Worm (Caenorhabditis elegans) whole organism, L2 larva: ENCODE data around the gene T25B6.5.

ENCODE experiments used
- C34F6.9 ChIP-seq: fragments of 150-350 bp; optimal IDR thresholded peaks from 2 replicates; lab custom pipeline; 2014; ENCODE audit warnings: missing biosample characterization, missing genetic modification characterization
- F13H6.1 ChIP-seq: sonication (generic microtip); optimal IDR thresholded peaks from 2 replicates; lab custom pipeline; 2016; ENCODE audit warnings: missing genetic modification characterization, missing compliant biosample characterization
- R02D3.7 ChIP-seq: fragments of 150-350 bp; optimal IDR thresholded peaks from 2 replicates; lab custom pipeline; 2014; ENCODE audit warnings: missing biosample characterization, missing genetic modification characterization
- Y55F3AM.14 ChIP-seq: fragments of 200-800 bp; sonication (Bioruptor generic); optimal IDR thresholded peaks from 2 replicates; lab custom pipeline; 2018; ENCODE audit warnings: mild to moderate bottlenecking, missing genetic modification characterization, missing compliant biosample characterization
- ZK546.5 ChIP-seq: sonication (generic microtip); optimal IDR thresholded peaks from 2 replicates; lab custom pipeline; 2017; ENCODE audit warnings: missing biosample characterization, missing genetic modification characterization
- alr-1 ChIP-seq: fragments of 150-350 bp; optimal IDR thresholded peaks from 2 replicates; lab custom pipeline; 2014; ENCODE audit warnings: missing biosample characterization, missing genetic modification characterization
- ama-1 ChIP-seq: fragments of 150-350 bp; optimal IDR thresholded peaks from 2 replicates; lab custom pipeline; 2018; ENCODE audit warnings: inconsistent platforms
- blmp-1 ChIP-seq: sonication (generic microtip); optimal IDR thresholded peaks from 2 replicates; lab custom pipeline; 2017; ENCODE audit warnings: missing genetic modification characterization, mild to moderate bottlenecking, missing compliant biosample characterization, antibody characterized with exemption, moderate library complexity; ENCODE audit not compliant: insufficient read depth
- ceh-16 ChIP-seq: fragments of 150-350 bp; optimal IDR thresholded peaks from 2 replicates; lab custom pipeline; 2014; ENCODE audit warnings: missing biosample characterization, missing genetic modification characterization
- ceh-82 ChIP-seq: fragments of 150-350 bp; optimal IDR thresholded peaks from 2 replicates; lab custom pipeline; 2014; ENCODE audit warnings: missing biosample characterization, missing genetic modification characterization
- dmd-4 ChIP-seq: sonication (generic microtip); optimal IDR thresholded peaks from 2 replicates; lab custom pipeline; 2017; ENCODE audit warnings: missing biosample characterization, missing genetic modification characterization
- elt-1 ChIP-seq: fragments of 150-350 bp; optimal IDR thresholded peaks from 2 replicates; lab custom pipeline; 2014; ENCODE audit warnings: missing biosample characterization, missing genetic modification characterization
- elt-3 ChIP-seq: sonication (generic microtip); optimal IDR thresholded peaks from 2 replicates; lab custom pipeline; 2017; ENCODE audit warnings: missing biosample characterization, missing genetic modification characterization
- fos-1 ChIP-seq: fragments of 150-350 bp; optimal IDR thresholded peaks from 2 replicates; lab custom pipeline; 2014; ENCODE audit warnings: missing biosample characterization, missing genetic modification characterization
- gmeb-1 ChIP-seq: fragments of 150-350 bp; optimal IDR thresholded peaks from 2 replicates; lab custom pipeline; 2014; ENCODE audit warnings: missing biosample characterization, missing genetic modification characterization
- lin-11 ChIP-seq: fragments of 150-350 bp; sonication (generic microtip); optimal IDR thresholded peaks from 2 replicates; lab custom pipeline; 2014; ENCODE audit warnings: missing biosample characterization, missing genetic modification characterization, inconsistent platforms, mixed read lengths
- lin-13 ChIP-seq: fragments of 150-350 bp; optimal IDR thresholded peaks from 2 replicates; lab custom pipeline; 2014; ENCODE audit warnings: missing biosample characterization, missing genetic modification reagents, missing genetic modification characterization
- lin-39 ChIP-seq: fragments of 150-350 bp; optimal IDR thresholded peaks from 2 replicates; lab custom pipeline; 2014; ENCODE audit warnings: missing biosample characterization, missing genetic modification reagents, missing genetic modification characterization
- lsy-2 ChIP-seq, 2 experiments: fragments of 150-350 bp in 1 of 2; sonication (generic microtip) in 1 of 2; optimal IDR thresholded peaks; 2 replicates each; lab custom pipeline; 2014 to 2017; ENCODE audit warnings: missing biosample characterization in 2 of 2, missing genetic modification characterization in 2 of 2
- mab-5 ChIP-seq: fragments of 150-350 bp; optimal IDR thresholded peaks from 2 replicates; lab custom pipeline; 2014; ENCODE audit warnings: missing biosample characterization, missing genetic modification characterization
- mbf-1 ChIP-seq: sonication (generic microtip); optimal IDR thresholded peaks from 2 replicates; lab custom pipeline; 2017; ENCODE audit warnings: missing biosample characterization, missing genetic modification characterization
- mdl-1 ChIP-seq, 2 experiments: fragments of 150-350 bp in 1 of 2; sonication (generic microtip) in 1 of 2; optimal IDR thresholded peaks; 2 replicates each; lab custom pipeline; 2017; ENCODE audit warnings: missing biosample characterization in 2 of 2, missing genetic modification characterization in 2 of 2
- nhr-10 ChIP-seq: sonication (generic microtip); optimal IDR thresholded peaks from 2 replicates; lab custom pipeline; 2017; ENCODE audit warnings: missing biosample characterization, missing genetic modification characterization
- nhr-11 ChIP-seq: fragments of 150-350 bp; optimal IDR thresholded peaks from 2 replicates; lab custom pipeline; 2014; ENCODE audit warnings: missing biosample characterization, missing genetic modification characterization
- nhr-12 ChIP-seq: fragments of 150-350 bp; optimal IDR thresholded peaks from 2 replicates; lab custom pipeline; 2014; ENCODE audit warnings: missing biosample characterization, missing genetic modification characterization
- nhr-129 ChIP-seq: fragments of 150-350 bp; optimal IDR thresholded peaks from 2 replicates; lab custom pipeline; 2014; ENCODE audit warnings: missing biosample characterization, missing genetic modification characterization
- nhr-23 ChIP-seq: fragments of 150-350 bp; optimal IDR thresholded peaks from 2 replicates; lab custom pipeline; 2014; ENCODE audit warnings: missing biosample characterization, missing genetic modification reagents, missing genetic modification characterization
- nhr-237 ChIP-seq: fragments of 150-350 bp; optimal IDR thresholded peaks from 2 replicates; lab custom pipeline; 2014; ENCODE audit warnings: missing biosample characterization, missing genetic modification characterization
- nhr-25 ChIP-seq: fragments of 150-350 bp; sonication (generic microtip); optimal IDR thresholded peaks from 3 replicates; lab custom pipeline; 2014; ENCODE audit warnings: missing biosample characterization, missing genetic modification characterization
- nhr-77 ChIP-seq: fragments of 150-350 bp; optimal IDR thresholded peaks from 2 replicates; lab custom pipeline; 2014; ENCODE audit warnings: missing biosample characterization, missing genetic modification characterization
- peb-1 ChIP-seq: fragments of 150-350 bp; optimal IDR thresholded peaks from 2 replicates; lab custom pipeline; 2014; ENCODE audit warnings: missing biosample characterization, missing genetic modification characterization
- sem-4 ChIP-seq: fragments of 150-350 bp; optimal IDR thresholded peaks from 2 replicates; lab custom pipeline; 2014; ENCODE audit warnings: missing biosample characterization, missing genetic modification reagents, missing genetic modification characterization
- sma-3 ChIP-seq: sonication (generic microtip); optimal IDR thresholded peaks from 2 replicates; lab custom pipeline; 2016; ENCODE audit warnings: missing genetic modification reagents, missing genetic modification characterization, missing compliant biosample characterization
- snpc-4 ChIP-seq: fragments of 150-350 bp; optimal IDR thresholded peaks from 2 replicates; lab custom pipeline; 2014; ENCODE audit warnings: missing biosample characterization, missing genetic modification characterization
- unc-39 ChIP-seq: fragments of 150-350 bp; optimal IDR thresholded peaks from 2 replicates; lab custom pipeline; 2014; ENCODE audit warnings: missing biosample characterization, missing genetic modification characterization
- unc-62 ChIP-seq: fragments of 150-350 bp; optimal IDR thresholded peaks from 2 replicates; lab custom pipeline; 2014; ENCODE audit warnings: missing biosample characterization, missing genetic modification reagents, missing genetic modification characterization
- zag-1 ChIP-seq: fragments of 150-350 bp; optimal IDR thresholded peaks from 2 replicates; lab custom pipeline; 2014; ENCODE audit warnings: missing biosample characterization, missing genetic modification characterization
- ztf-11 ChIP-seq: sonication (generic microtip); optimal IDR thresholded peaks from 2 replicates; lab custom pipeline; 2017; ENCODE audit warnings: missing biosample characterization, missing genetic modification characterization
- ztf-4 ChIP-seq: fragments of 150-350 bp; optimal IDR thresholded peaks from 2 replicates; lab custom pipeline; 2014; ENCODE audit warnings: missing biosample characterization, missing genetic modification characterization

T25B6.5 gene

ce11 chrX:8995527-8995946 lies 26.0 kb downstream of the T25B6.5 start (continued):
- TF ChIP-seq unc-39 = no peak
- TF ChIP-seq nhr-237 (tag; lab: Kevin White, UChicago) = no peak
- no peak for TF ChIP-seq ztf-11
- TF ChIP-seq nhr-12 (tag; lab: Kevin White, UChicago) = no peak
- TF ChIP-seq R02D3.7 (tag; lab: Kevin White, UChicago) = no peak
- TF ChIP-seq fos-1 (tag; lab: Kevin White, UChicago) = no peak
- no peak for TF ChIP-seq nhr-25 (tag; lab: Kevin White, UChicago)
- no peak for TF ChIP-seq mab-5 (tag; lab: Kevin White, UChicago)
- no peak for TF ChIP-seq ceh-82 (tag; lab: Kevin White, UChicago)
- TF ChIP-seq nhr-77 (tag; lab: Kevin White, UChicago) = no peak
- TF ChIP-seq ceh-16 = no peak
- TF ChIP-seq F13H6.1 (tag; lab: Kevin White, UChicago) = peak; percentile 73
- TF ChIP-seq elt-1 = no peak
- TF ChIP-seq C34F6.9 (tag; lab: Kevin White, UChicago) = peak; percentile 58
- TF ChIP-seq sma-3 (GFP tag; lab: Kevin White, UChicago) = no peak
- TF ChIP-seq peb-1 (tag; lab: Kevin White, UChicago) = no peak
- no peak for TF ChIP-seq lin-11 (tag; lab: Kevin White, UChicago)
- no peak for TF ChIP-seq dmd-4 (tag; lab: Kevin White, UChicago)
- TF ChIP-seq snpc-4 = peak; percentile 19
- no peak for TF ChIP-seq lin-39 (tag; lab: Kevin White, UChicago)
- no peak for TF ChIP-seq ZK546.5 (tag; lab: Kevin White, UChicago)
- no peak for TF ChIP-seq ztf-4 (tag; lab: Kevin White, UChicago)
- TF ChIP-seq ama-1 (lab: Kevin White, UChicago) = no peak

DNA sequence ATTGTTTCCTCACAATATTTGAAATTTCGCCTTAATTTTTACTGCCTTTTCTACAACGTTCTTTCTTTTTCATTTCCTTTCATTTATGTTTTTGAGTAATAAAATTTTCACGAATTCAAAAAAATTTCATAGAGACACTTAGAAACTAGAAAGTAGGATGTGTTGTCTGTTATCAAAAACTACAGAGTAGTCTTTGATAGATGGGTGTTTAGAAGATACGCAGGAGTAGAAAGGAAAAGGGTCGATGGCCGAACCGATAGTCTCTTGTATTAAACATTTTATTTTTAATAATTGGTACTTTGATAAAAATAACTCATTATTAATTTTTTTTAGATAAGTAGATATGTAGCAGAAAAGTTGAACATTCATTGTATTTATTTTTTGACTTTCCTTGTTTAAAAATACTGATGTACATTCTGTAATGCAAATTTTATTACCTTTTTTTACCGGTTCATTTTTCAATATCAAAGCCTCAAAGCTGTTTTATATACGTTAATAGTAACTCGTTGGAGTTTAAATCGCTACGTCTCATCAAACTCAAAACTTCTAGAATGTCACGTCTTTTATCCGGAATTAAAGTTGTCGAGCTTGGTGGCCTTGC lies 29.6 kb downstream of the T25B6.5 start, which contains the start of gene C24A3.4:
TSS of gene C24A3.4 (plus strand) at position 551 of the 601 bp plus-strand sequence.
- TF ChIP-seq fos-1 (tag; lab: Kevin White, UChicago) (no peak), elt-3 (tag; lab: Kevin White, UChicago) (no peak), sem-4 (tag; lab: Kevin White, UChicago) (no peak), lin-13 (GFP tag; lab: Kevin White, UChicago) (no peak), Y55F3AM.14 (no peak), ZK546.5 (tag; lab: Kevin White, UChicago) (no peak), gmeb-1 (tag; lab: Kevin White, UChicago) (no peak)

ce11 chrX:8987828-8988227 lies 33.7 kb downstream of the T25B6.5 start, which contains the start of gene twk-18:
Gene twk-18 (plus strand): TSS chrX:8988128.
- TF ChIP-seq ama-1 (lab: Kevin White, UChicago) (no peak), nhr-23 (tag; lab: Kevin White, UChicago) (no peak), lin-11 (tag; lab: Kevin White, UChicago) (no peak), C34F6.9 (tag; lab: Kevin White, UChicago) (no peak), nhr-237 (tag; lab: Kevin White, UChicago) (no peak), unc-62 (GFP tag; lab: Kevin White, UChicago) (no peak), F13H6.1 (tag; lab: Kevin White, UChicago) (no peak), mbf-1 (tag; lab: Kevin White, UChicago) (no peak), ceh-82 (tag; lab: Kevin White, UChicago) (no peak), nhr-77 (tag; lab: Kevin White, UChicago) (no peak), nhr-11 (tag; lab: Kevin White, UChicago) (no peak), peb-1 (tag; lab: Kevin White, UChicago) (no peak), nhr-10 (tag; lab: Kevin White, UChicago) (no peak), alr-1 (tag; lab: Kevin White, UChicago) (no peak), fos-1 (tag; lab: Kevin White, UChicago) (no peak), ZK546.5 (tag; lab: Kevin White, UChicago) (no peak), mdl-1 (tag; optimal IDR thresholded peaks at IDR 0.05; lab: Kevin White, UChicago) (no peak), ztf-11 (no peak), snpc-4 (no peak), blmp-1 (tag; lab: Kevin White, UChicago) (no peak)
- TF ChIP-seq, all 48 proteins: peak for 0

DNA sequence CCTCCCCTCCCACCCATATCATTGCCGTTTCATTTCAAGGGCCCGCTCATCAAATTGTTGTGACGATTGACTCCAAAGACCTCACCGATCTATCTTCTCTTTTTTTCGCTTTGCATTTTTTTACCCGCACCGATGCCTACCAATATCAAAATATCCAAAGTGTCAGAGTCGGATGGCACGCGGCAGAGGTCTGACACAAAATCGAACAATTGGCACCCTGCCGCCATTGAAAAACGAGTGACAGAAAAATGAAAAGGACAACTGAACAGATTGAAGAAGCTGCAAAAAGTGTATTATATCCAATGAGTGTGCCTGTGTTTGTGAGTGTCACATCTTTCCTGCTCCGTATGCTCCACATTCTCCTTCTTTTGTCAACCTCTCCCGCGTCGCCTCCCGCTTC lies 35.1 kb downstream of the T25B6.5 start:
- no peak for TF ChIP-seq mdl-1 (tag; optimal IDR thresholded peaks at IDR 0.05; lab: Kevin White, UChicago)
- TF ChIP-seq Y55F3AM.14 = peak; percentile 20
- TF ChIP-seq C34F6.9 (tag; lab: Kevin White, UChicago) = peak; percentile 4
- no peak for TF ChIP-seq mbf-1 (tag; lab: Kevin White, UChicago)
- TF ChIP-seq nhr-129 (tag; lab: Kevin White, UChicago) = peak; percentile 50
- no peak for TF ChIP-seq lin-13 (GFP tag; lab: Kevin White, UChicago)
- peak in 1 of 2 experiments; percentile 24 for TF ChIP-seq lsy-2 (tag; optimal IDR thresholded peaks at IDR 0.05; lab: Kevin White, UChicago)
- TF ChIP-seq F13H6.1 (tag; lab: Kevin White, UChicago) = peak; percentile 63
- TF ChIP-seq zag-1 (tag; lab: Kevin White, UChicago) = no peak
